Worm (Caenorhabditis elegans): ENCODE results near the gene sdz-11.

- TF ChIP-seq pqm-1 (tag; optimal IDR thresholded peaks at IDR 0.05) (no peak), pax-1 (tag; optimal IDR thresholded peaks at IDR 0.05) (no peak), eyg-1 (tag; optimal IDR thresholded peaks at IDR 0.05) (no peak), pat-9 (tag; optimal IDR thresholded peaks at IDR 0.05) (no peak), dmd-4 (tag; optimal IDR thresholded peaks at IDR 0.05; ENCODE audit: borderline replicate concordance) (no peak), sox-4 (tag; optimal IDR thresholded peaks at IDR 0.05) (no peak), ceh-24 (tag; optimal IDR thresholded peaks at IDR 0.05) (no peak), hlh-8 (tag; optimal IDR thresholded peaks at IDR 0.05) (no peak), fax-1 (tag; optimal IDR thresholded peaks at IDR 0.05) (no peak), C38D4.7 (GFP tag; optimal IDR thresholded peaks at IDR 0.05) (no peak), ceh-34 (tag; optimal IDR thresholded peaks at IDR 0.05) (no peak)
Measured at ce11 chrII:3782309-3783000, 30.4 kb upstream of the sdz-11 start, which contains the start of gene T24E12.2.

Data from whole organism, late embryonic.